Worm (Caenorhabditis elegans): Measurements from ENCODE around the gene F31F4.1.

The F31F4.1 gene

ce11 chrV:728822-729493 lies 45.1 kb downstream of the F31F4.1 start (continued):
- TF ChIP-seq mdt-29 (GFP tag; IDR thresholded peaks at IDR 0.05): no peak
- 0 out of 2 replicates have a peak, but pooled peaks have one; percentile 4 for TF ChIP-seq egl-43 (GFP tag; IDR thresholded peaks at IDR 0.05)
- no peak for TF ChIP-seq F26F4.8 (GFP tag; conservative IDR thresholded peaks at IDR 0.05)
- no peak for TF ChIP-seq jun-1 (tag; optimal IDR thresholded peaks at IDR 0.05)
- peak; percentile 23 for TF ChIP-seq T20F7.1 (GFP tag; optimal IDR thresholded peaks at IDR 0.05)
- TF ChIP-seq daf-16 (GFP tag; optimal IDR thresholded peaks at IDR 0.05): peak in 1 of 2 experiments; percentile 62
- peak; percentile 56 for TF ChIP-seq daf-16 (tag; optimal IDR thresholded peaks at IDR 0.05)
- TF ChIP-seq gei-8 (GFP tag; optimal IDR thresholded peaks at IDR 0.05): no peak
- TF ChIP-seq ctbp-1 (GFP tag; IDR thresholded peaks at IDR 0.05): 0 out of 2 replicates have a peak, but pooled peaks have one; percentile 5
- no peak for TF ChIP-seq egl-27 (tag; optimal IDR thresholded peaks at IDR 0.05)
- TF ChIP-seq ceh-20 (GFP tag; IDR thresholded peaks at IDR 0.05): no peak; the same call in 1 of the 2 replicates
- TF ChIP-seq zip-2 (tag; optimal IDR thresholded peaks at IDR 0.05): peak; percentile 15
- TF ChIP-seq dmd-6 (GFP tag; IDR thresholded peaks at IDR 0.05): peak; percentile 13; the same call in 1 of the 2 replicates
- TF ChIP-seq duxl-1 (tag; optimal IDR thresholded peaks at IDR 0.05; ENCODE audit: poor library complexity): no peak
- TF ChIP-seq lin-15B (tag; optimal IDR thresholded peaks at IDR 0.05): no peak
- no peak for TF ChIP-seq tag-97 (GFP tag; IDR thresholded peaks at IDR 0.05)
- no peak for TF ChIP-seq nhr-76 (tag; optimal IDR thresholded peaks at IDR 0.05)
- TF ChIP-seq nhr-10 (tag; optimal IDR thresholded peaks at IDR 0.05): peak; percentile 89
- no peak for TF ChIP-seq daf-12 (tag; optimal IDR thresholded peaks at IDR 0.05)
- no peak for TF ChIP-seq saeg-2 (GFP tag; IDR thresholded peaks at IDR 0.05)
- peak; percentile 64 for TF ChIP-seq nhr-48 (tag; optimal IDR thresholded peaks at IDR 0.05)
- no peak for TF ChIP-seq ceh-32 (tag; optimal IDR thresholded peaks at IDR 0.05; ENCODE audit: poor library complexity)
- TF ChIP-seq lsy-2 (tag; optimal IDR thresholded peaks at IDR 0.05): peak in 1 of 2 experiments; percentile 69
- TF ChIP-seq Y75B8A.6 (GFP tag; IDR thresholded peaks at IDR 0.05): 0 out of 2 replicates have a peak, but pooled peaks have one; percentile 10
- peak; percentile 61 for TF ChIP-seq mep-1 (tag; optimal IDR thresholded peaks at IDR 0.05)
- TF ChIP-seq Y48G9A.11 (GFP tag; IDR thresholded peaks at IDR 0.05): 0 out of 2 replicates have a peak, but pooled peaks have one; percentile 10
- TF ChIP-seq tra-1 (GFP tag; IDR thresholded peaks at IDR 0.05): no peak

- no peak for TF ChIP-seq ceh-32 (tag; optimal IDR thresholded peaks at IDR 0.05; ENCODE audit: poor library complexity)
- TF ChIP-seq zfp-2 (tag; optimal IDR thresholded peaks at IDR 0.05): no peak
- peak in 1 of 2 experiments; percentile 26 for TF ChIP-seq lsy-2 (tag; optimal IDR thresholded peaks at IDR 0.05)
- TF ChIP-seq pha-4 (GFP tag; IDR thresholded peaks at IDR 0.05): 0 out of 2 replicates have a peak, but pooled peaks have one; percentile 11
- TF ChIP-seq pha-4 (tag; optimal IDR thresholded peaks at IDR 0.05): no peak
- peak; percentile 72 for TF ChIP-seq mxl-3 (GFP tag; optimal IDR thresholded peaks at IDR 0.05)
- peak; percentile 93 for TF ChIP-seq php-3 (GFP tag; IDR thresholded peaks at IDR 0.05)
- peak; percentile 86 for TF ChIP-seq mdt-29 (GFP tag; IDR thresholded peaks at IDR 0.05)
- no peak for TF ChIP-seq nhr-25 (tag; optimal IDR thresholded peaks at IDR 0.05; ENCODE audit: borderline replicate concordance, insufficient read depth)
- peak; percentile 89 for TF ChIP-seq hlh-30 (tag; optimal IDR thresholded peaks at IDR 0.05; ENCODE audit: insufficient read depth)
- TF ChIP-seq vab-7 (GFP tag; IDR thresholded peaks at IDR 0.05): no peak
- no peak for TF ChIP-seq dmd-9 (GFP tag; IDR thresholded peaks at IDR 0.05)
- peak; percentile 4 for TF ChIP-seq lin-13 (GFP tag; optimal IDR thresholded peaks at IDR 0.05)
- TF ChIP-seq lim-7 (GFP tag; IDR thresholded peaks at IDR 0.05): 0 out of 2 replicates have a peak, but pooled peaks have one; percentile 29
- peak in 1 of 2 experiments; percentile 47 for TF ChIP-seq hif-1 (tag; optimal IDR thresholded peaks at IDR 0.05)
- peak in 1 of 2 experiments; percentile 52 for TF ChIP-seq daf-16 (GFP tag; optimal IDR thresholded peaks at IDR 0.05)
- peak; percentile 94 for TF ChIP-seq daf-16 (tag; optimal IDR thresholded peaks at IDR 0.05)
- peak; percentile 2 for TF ChIP-seq gei-8 (GFP tag; optimal IDR thresholded peaks at IDR 0.05)
- TF ChIP-seq duxl-1 (tag; optimal IDR thresholded peaks at IDR 0.05; ENCODE audit: poor library complexity): peak; percentile 80
- TF ChIP-seq unc-62 (GFP tag; optimal IDR thresholded peaks at IDR 0.05 in 1 of 2): peak in 1 of 2 experiments; percentile 60
- TF ChIP-seq unc-62 (tag; optimal IDR thresholded peaks at IDR 0.05): no peak
- TF ChIP-seq lin-38 (GFP tag; IDR thresholded peaks at IDR 0.05): peak; percentile 34; the same call in 1 of the 2 replicates
- TF ChIP-seq unc-130 (GFP tag; optimal IDR thresholded peaks at IDR 0.05): no peak
- peak; percentile 61 for TF ChIP-seq nhr-10 (tag; optimal IDR thresholded peaks at IDR 0.05)
- TF ChIP-seq T26A8.4 (GFP tag; IDR thresholded peaks at IDR 0.05): peak; percentile 78
- peak; percentile 73 for TF ChIP-seq nhr-102 (tag; optimal IDR thresholded peaks at IDR 0.05)
- TF ChIP-seq dmd-6 (GFP tag; IDR thresholded peaks at IDR 0.05): peak; percentile 66
- peak; percentile 64 for TF ChIP-seq ama-1 (optimal IDR thresholded peaks at IDR 0.05)
- TF ChIP-seq Y105C5A.15 (GFP tag; IDR thresholded peaks at IDR 0.05): 0 out of 2 replicates have a peak, but pooled peaks have one; percentile 49
- TF ChIP-seq ctbp-1 (GFP tag; IDR thresholded peaks at IDR 0.05): 0 out of 2 replicates have a peak, but pooled peaks have one; percentile 25
Measured at ce11 chrV:730216-730615, 46.4 kb downstream of the F31F4.1 start.
